Fruit fly (Drosophila melanogaster): Measurements from ENCODE around the gene CG14182.

DNA sequence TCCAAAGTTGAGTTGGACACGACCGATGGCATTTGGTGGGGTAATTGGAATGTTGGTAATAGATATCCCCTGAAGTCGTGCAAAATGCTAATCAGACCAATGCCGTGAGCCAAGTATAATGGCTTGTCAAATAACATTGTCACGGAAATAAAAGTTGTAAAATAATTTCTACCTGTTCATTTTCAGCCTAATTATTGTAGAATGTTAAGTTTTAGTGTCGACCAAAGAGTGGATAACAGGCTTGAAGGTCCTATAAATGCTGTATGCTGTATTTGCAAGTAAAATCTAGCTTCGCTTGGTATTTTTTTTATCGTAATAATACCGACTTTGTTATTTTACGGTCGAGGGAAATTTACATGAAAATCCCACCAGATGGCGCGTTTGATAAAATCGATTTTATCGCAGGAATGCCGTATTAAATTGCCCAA lies 24.8 kb upstream of the CG14182 start:
- TF ChIP-seq CTCF (optimal IDR thresholded peaks at IDR 0.05) (peak; percentile 86 to 88), CG8478 (optimal IDR thresholded peaks at IDR 0.05) (no peak)
